Fruit fly (Drosophila melanogaster) whole organism, embryonic: Measurements from ENCODE around the gene Pax.
A peak's percentile ranks its signal among the peaks of the same experiment; 100 is the strongest.

Experiments
- CG10462 ChIP-seq: fragments of 200-800 bp; sonication (Bioruptor generic); optimal IDR thresholded peaks from 2 replicates; lab custom pipeline; 2016; ENCODE audit warnings: missing biosample characterization, missing genetic modification characterization
- CG10565 ChIP-seq: fragments of 200-800 bp; sonication (Bioruptor generic); optimal IDR thresholded peaks from 3 replicates; lab custom pipeline; 2016; ENCODE audit warnings: missing biosample characterization, mild to moderate bottlenecking, missing genetic modification characterization
- CG11093 ChIP-seq: fragments of 200-800 bp; sonication (Bioruptor generic); IDR thresholded peaks from 3 replicates; pipeline ENCODE4 v1.3.6; 2022; ENCODE audit warnings: missing biosample characterization, missing genetic modification characterization
- CG12744 ChIP-seq: fragments of 200-800 bp; sonication (Bioruptor generic); optimal IDR thresholded peaks from 2 replicates; lab custom pipeline; 2016; ENCODE audit warnings: missing biosample characterization, missing genetic modification characterization
- CG13424 ChIP-seq: fragments of 200-800 bp; sonication (Bioruptor generic); optimal IDR thresholded peaks from 2 replicates; lab custom pipeline; 2019; ENCODE audit warnings: missing biosample characterization, mild to moderate bottlenecking, missing genetic modification characterization, moderate library complexity
- CG14441 ChIP-seq: fragments of 200-800 bp; sonication (Bioruptor generic); IDR thresholded peaks from 2 replicates; pipeline ENCODE4 v1.3.6; 2022; ENCODE audit warnings: missing biosample characterization, missing genetic modification characterization
- CG15696 ChIP-seq: fragments of 200-800 bp; sonication (Bioruptor generic); optimal IDR thresholded peaks from 2 replicates; lab custom pipeline; 2019; ENCODE audit warnings: missing biosample characterization, mild to moderate bottlenecking, missing genetic modification characterization, moderate library complexity
- CG1647 ChIP-seq: fragments of 200-800 bp; sonication (Bioruptor generic); optimal IDR thresholded peaks from 3 replicates; lab custom pipeline; 2016; ENCODE audit warnings: missing biosample characterization, missing genetic modification characterization
- CG16863 ChIP-seq: fragments of 200-800 bp; sonication (Bioruptor generic); optimal IDR thresholded peaks from 3 replicates; lab custom pipeline; 2016; ENCODE audit warnings: missing biosample characterization, missing genetic modification characterization
- CG1832 ChIP-seq: fragments of 200-800 bp; sonication (Bioruptor generic); optimal IDR thresholded peaks from 2 replicates; lab custom pipeline; 2017; ENCODE audit warnings: missing biosample characterization, mild to moderate bottlenecking, missing genetic modification characterization, inconsistent platforms
- CG30431 ChIP-seq: fragments of 200-800 bp; sonication (Bioruptor generic); optimal IDR thresholded peaks from 2 replicates; lab custom pipeline; 2017; ENCODE audit warnings: missing biosample characterization, missing genetic modification characterization
- CG31224 ChIP-seq: fragments of 200-800 bp; sonication (Bioruptor generic); IDR thresholded peaks from 2 replicates; pipeline ENCODE4 v1.3.6; 2022; ENCODE audit warnings: missing biosample characterization, missing genetic modification characterization
- CG34376 ChIP-seq: fragments of 200-800 bp; sonication (Bioruptor generic); optimal IDR thresholded peaks from 2 replicates; lab custom pipeline; 2018; ENCODE audit warnings: missing biosample characterization, mild to moderate bottlenecking, missing genetic modification characterization
- CG34422 ChIP-seq: fragments of 200-800 bp; sonication (Bioruptor generic); IDR thresholded peaks from 3 replicates; pipeline ENCODE4 v1.3.6; 2022; ENCODE audit warnings: missing biosample characterization, missing genetic modification characterization
- CG6175 ChIP-seq: fragments of 200-800 bp; sonication (Bioruptor generic); IDR thresholded peaks from 3 replicates; pipeline ENCODE4 v1.3.6; 2022; ENCODE audit warnings: missing biosample characterization, missing genetic modification characterization
- CG7271 ChIP-seq: fragments of 200-800 bp; sonication (Bioruptor generic); optimal IDR thresholded peaks from 2 replicates; lab custom pipeline; 2018; ENCODE audit warnings: missing biosample characterization, mild to moderate bottlenecking, missing genetic modification characterization, moderate library complexity
- CG8281 ChIP-seq: fragments of 200-800 bp; sonication (Bioruptor generic); optimal IDR thresholded peaks from 2 replicates; lab custom pipeline; 2018; ENCODE audit warnings: missing biosample characterization, mild to moderate bottlenecking, missing genetic modification characterization, moderate library complexity
- Camta ChIP-seq: fragments of 200-800 bp; sonication (Bioruptor generic); optimal IDR thresholded peaks from 2 replicates; lab custom pipeline; 2016; ENCODE audit warnings: missing biosample characterization, missing genetic modification characterization
- D ChIP-seq, 2 experiments: fragments of 200-800 bp in 1 of 2; fragments of >200 bp in 1 of 2; sonication (Bioruptor generic) in 1 of 2; optimal IDR thresholded peaks; 2 replicates in 1 of 2; 3 replicates in 1 of 2; lab custom pipeline; 2017; ENCODE audit warnings: mild to moderate bottlenecking in 1 of 2, missing biosample characterization in 1 of 2, missing genetic modification characterization in 1 of 2, missing genetic modification reagents in 1 of 2
- Dfd ChIP-seq, 2 experiments: fragments of >200 bp; optimal IDR thresholded peaks; 2 replicates each; lab custom pipeline; 2017; ENCODE audit warnings: missing biosample characterization in 2 of 2, missing genetic modification characterization in 2 of 2
- Dip3 ChIP-seq: fragments of 200-800 bp; sonication (Bioruptor generic); optimal IDR thresholded peaks from 3 replicates; lab custom pipeline; 2016; ENCODE audit warnings: missing biosample characterization, missing genetic modification characterization
- Dll ChIP-seq: fragments of 200-800 bp; sonication (Bioruptor generic); IDR thresholded peaks from 4 replicates; pipeline ENCODE4 v1.3.6; 2022; ENCODE audit warnings: missing biosample characterization, missing genetic modification characterization; ENCODE audit not compliant: partially characterized antibody
- Dref ChIP-seq: fragments of 200-800 bp; sonication (Bioruptor generic); IDR thresholded peaks from 2 replicates; pipeline ENCODE4 v1.3.6; 2022; ENCODE audit warnings: missing biosample characterization, missing genetic modification characterization
- E2f1 ChIP-seq: fragments of 200-800 bp; sonication (Bioruptor generic); IDR thresholded peaks from 2 replicates; pipeline ENCODE4 v1.3.6; 2022; ENCODE audit warnings: missing biosample characterization, missing genetic modification characterization
- Gug ChIP-seq: fragments of 200-800 bp; sonication (Bioruptor generic); IDR thresholded peaks from 4 replicates; pipeline ENCODE4 v1.3.6; 2022; ENCODE audit warnings: missing biosample characterization, missing genetic modification characterization
- Poxn ChIP-seq: fragments of 200-800 bp; sonication (Bioruptor generic); IDR thresholded peaks from 2 replicates; pipeline ENCODE4 v1.3.6; 2022; ENCODE audit warnings: missing biosample characterization, missing genetic modification characterization
- ac ChIP-seq: fragments of 200-800 bp; sonication (Bioruptor generic); optimal IDR thresholded peaks from 3 replicates; lab custom pipeline; 2017; ENCODE audit warnings: missing biosample characterization, mild to moderate bottlenecking, missing genetic modification characterization
- ap ChIP-seq: fragments of 200-800 bp; sonication (Bioruptor generic); IDR thresholded peaks from 2 replicates; pipeline ENCODE4 v1.3.6; 2022; ENCODE audit warnings: missing biosample characterization, missing genetic modification characterization
- ara ChIP-seq: fragments of 200-800 bp; sonication (Bioruptor generic); IDR thresholded peaks from 2 replicates; pipeline ENCODE4 v1.3.6; 2022; ENCODE audit warnings: missing biosample characterization, missing genetic modification characterization
- cad ChIP-seq: fragments of >200 bp; optimal IDR thresholded peaks from 2 replicates; lab custom pipeline; 2017; ENCODE audit warnings: missing biosample characterization, missing genetic modification characterization
- chif ChIP-seq, 2 experiments: fragments of 200-800 bp; sonication (Bioruptor generic); optimal IDR thresholded peaks; 3 replicates each; lab custom pipeline; 2016; ENCODE audit warnings: missing biosample characterization in 2 of 2, missing genetic modification characterization in 2 of 2
- eve ChIP-seq, 2 experiments: fragments of >200 bp; optimal IDR thresholded peaks; 2 replicates each; lab custom pipeline; 2017; ENCODE audit warnings: missing biosample characterization in 2 of 2, missing genetic modification characterization in 2 of 2
- exex ChIP-seq: fragments of 200-800 bp; sonication (Bioruptor generic); optimal IDR thresholded peaks from 4 replicates; lab custom pipeline; 2018; ENCODE audit warnings: missing biosample characterization, mild to moderate bottlenecking, missing genetic modification characterization, moderate library complexity
- fd3F ChIP-seq: fragments of 200-800 bp; sonication (Bioruptor generic); optimal IDR thresholded peaks from 2 replicates; lab custom pipeline; 2018; ENCODE audit warnings: missing biosample characterization, mild to moderate bottlenecking, missing genetic modification characterization, moderate library complexity
- gfzf ChIP-seq: fragments of 200-800 bp; sonication (Bioruptor generic); optimal IDR thresholded peaks from 2 replicates; lab custom pipeline; 2016; ENCODE audit warnings: missing biosample characterization, mild to moderate bottlenecking, missing genetic modification characterization, moderate library complexity
- grau ChIP-seq: fragments of 200-800 bp; optimal IDR thresholded peaks from 3 replicates; lab custom pipeline; 2019; ENCODE audit warnings: missing biosample characterization, mild to moderate bottlenecking, missing genetic modification characterization, moderate library complexity
- ham ChIP-seq: fragments of 200-800 bp; sonication (Bioruptor generic); IDR thresholded peaks from 2 replicates; pipeline ENCODE4 v1.3.6; 2022; ENCODE audit warnings: missing biosample characterization, missing genetic modification characterization
- kay ChIP-seq: fragments of 200-800 bp; sonication (Bioruptor generic); optimal IDR thresholded peaks from 2 replicates; lab custom pipeline; 2016; ENCODE audit warnings: missing biosample characterization, missing genetic modification characterization
- klu ChIP-seq: fragments of 200-800 bp; sonication (Bioruptor generic); IDR thresholded peaks from 2 replicates; pipeline ENCODE4 v1.3.6; 2022; ENCODE audit warnings: missing biosample characterization, missing genetic modification characterization
- maf-S ChIP-seq: fragments of 200-800 bp; sonication (Bioruptor generic); optimal IDR thresholded peaks from 2 replicates; lab custom pipeline; 2016; ENCODE audit warnings: missing biosample characterization, missing genetic modification characterization
- mam ChIP-seq: fragments of 200-800 bp; sonication (Bioruptor generic); optimal IDR thresholded peaks from 3 replicates; lab custom pipeline; 2016; ENCODE audit warnings: missing biosample characterization, missing genetic modification characterization
- nerfin-2 ChIP-seq: fragments of 200-800 bp; sonication (Bioruptor generic); IDR thresholded peaks from 2 replicates; pipeline ENCODE4 v1.3.6; 2022; ENCODE audit warnings: missing biosample characterization, missing genetic modification characterization; ENCODE audit not compliant: partially characterized antibody
- nmo ChIP-seq: fragments of 200-800 bp; sonication (Bioruptor generic); optimal IDR thresholded peaks from 2 replicates; lab custom pipeline; 2018; ENCODE audit warnings: missing biosample characterization, mild to moderate bottlenecking, missing genetic modification characterization, moderate library complexity
- org-1 ChIP-seq: fragments of 200-800 bp; sonication (Bioruptor generic); optimal IDR thresholded peaks from 2 replicates; lab custom pipeline; 2017; ENCODE audit warnings: missing biosample characterization, missing genetic modification characterization
- otp ChIP-seq: fragments of 200-800 bp; sonication (Bioruptor generic); IDR thresholded peaks from 3 replicates; pipeline ENCODE4, ENCODE4 v1.3.6; 2022; ENCODE audit warnings: missing biosample characterization, missing genetic modification characterization
- salm ChIP-seq: fragments of 200-800 bp; sonication (Bioruptor generic); optimal IDR thresholded peaks from 2 replicates; lab custom pipeline; 2018; ENCODE audit warnings: missing biosample characterization, mild to moderate bottlenecking, missing genetic modification characterization
- sens-2 ChIP-seq: fragments of 200-800 bp; sonication (Bioruptor generic); IDR thresholded peaks from 2 replicates; pipeline ENCODE4 v1.3.6; 2022; ENCODE audit warnings: missing biosample characterization, missing genetic modification characterization
- shn ChIP-seq: fragments of 200-800 bp; sonication (Bioruptor generic); optimal IDR thresholded peaks from 3 replicates; lab custom pipeline; 2016; ENCODE audit warnings: missing biosample characterization, missing genetic modification characterization
- tin ChIP-seq: fragments of 200-800 bp; sonication (Bioruptor generic); optimal IDR thresholded peaks from 3 replicates; lab custom pipeline; 2016; ENCODE audit warnings: missing biosample characterization, missing genetic modification characterization
- tx ChIP-seq: fragments of 200-800 bp; sonication (Bioruptor generic); optimal IDR thresholded peaks from 2 replicates; lab custom pipeline; 2016; ENCODE audit warnings: missing biosample characterization, missing genetic modification characterization

The Pax gene

DNA sequence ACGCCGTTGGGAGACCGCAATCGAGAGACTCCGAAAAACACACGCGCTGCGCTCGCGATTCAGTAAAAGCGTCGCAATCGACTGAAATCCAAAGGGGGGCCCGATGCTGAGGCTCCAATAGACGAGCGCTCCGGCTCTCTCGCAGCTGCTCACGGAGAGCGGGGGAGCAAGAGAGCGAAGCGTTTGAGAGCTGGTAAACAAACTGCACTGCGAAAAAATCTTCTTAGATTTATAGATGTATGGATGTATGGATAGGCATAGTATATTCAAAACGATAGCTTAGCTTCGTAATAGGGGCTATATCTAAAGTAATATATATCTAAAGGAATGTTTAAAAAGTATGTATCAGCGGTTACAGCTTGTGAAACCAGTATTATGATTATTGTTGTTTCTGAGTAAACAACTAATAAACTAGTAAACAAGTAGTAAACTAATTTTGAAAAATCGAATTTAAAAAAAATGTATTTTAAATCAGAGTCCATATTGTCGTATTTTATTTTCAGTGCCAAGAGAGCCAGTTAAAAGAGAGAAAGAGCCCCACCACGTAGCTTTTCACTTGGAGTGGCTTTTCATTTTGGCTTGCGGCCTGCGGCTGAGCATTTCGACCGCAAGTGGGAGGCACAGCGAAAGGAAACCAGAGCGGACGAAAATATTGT lies 2.8 kb downstream of the Pax start, which contains the start of the genes Alp12 and CG13085 (continued):
- peak; percentile 99 for TF ChIP-seq CG13424 (tag; lab: Kevin White, UChicago)
- no peak; the same call in 3 of the 4 replicates for TF ChIP-seq Dll (GFP tag; lab: Robert Waterston, UW)
- TF ChIP-seq CG10565, result peak; percentile 75
- peak; percentile 94 for TF ChIP-seq tx (GFP tag; lab: Kevin White, UChicago)
- TF ChIP-seq CG34376 (GFP tag; lab: Kevin White, UChicago), result peak; percentile 99
- TF ChIP-seq CG1832, result no peak
- TF ChIP-seq ham (GFP tag; lab: Robert Waterston, UW), result peak; percentile 80
- peak; percentile 99 for TF ChIP-seq nmo (GFP tag; lab: Kevin White, UChicago)
- TF ChIP-seq sens-2 (GFP tag; lab: Robert Waterston, UW), result peak; percentile 77
- TF ChIP-seq ara, result peak; percentile 95
- peak; percentile 91 for TF ChIP-seq CG6175 (GFP tag; lab: Robert Waterston, UW)
- TF ChIP-seq Poxn (GFP tag; lab: Robert Waterston, UW), result peak; percentile 89
- TF ChIP-seq shn (GFP tag; lab: Kevin White, UChicago), result peak; percentile 92
- peak; percentile 97 for TF ChIP-seq org-1 (GFP tag; lab: Kevin White, UChicago)
- TF ChIP-seq Dfd (GFP tag; optimal IDR thresholded peaks at IDR 0.05; lab: Kevin White, UChicago), result no peak
- peak; percentile 89 for TF ChIP-seq Dip3 (GFP tag; lab: Kevin White, UChicago)
- peak; percentile 92 for TF ChIP-seq ap (GFP tag; lab: Robert Waterston, UW)
- peak; percentile 96 for TF ChIP-seq E2f1 (GFP tag; lab: Robert Waterston, UW)
- TF ChIP-seq Gug (GFP tag; lab: Robert Waterston, UW), result peak; percentile 91
- TF ChIP-seq CG12744 (GFP tag; lab: Kevin White, UChicago), result peak; percentile 95
- peak; percentile 93 for TF ChIP-seq CG8281 (tag; lab: Kevin White, UChicago)
- TF ChIP-seq CG34422 (GFP tag; lab: Robert Waterston, UW), result peak; percentile 95
- TF ChIP-seq mam, result peak; percentile 88
- peak; percentile 90 for TF ChIP-seq otp (GFP tag; lab: Robert Waterston, UW)
- TF ChIP-seq fd3F (GFP tag; lab: Kevin White, UChicago), result peak; percentile 97
- no peak for TF ChIP-seq nerfin-2
- peak; percentile 66 for TF ChIP-seq CG7271
- peak; percentile 86 for TF ChIP-seq CG15696
- peak; percentile 96 for TF ChIP-seq CG10462 (GFP tag; lab: Kevin White, UChicago)
- TF ChIP-seq CG1647 (GFP tag; lab: Kevin White, UChicago), result peak; percentile 93
- TF ChIP-seq exex (tag; lab: Kevin White, UChicago), result peak; percentile 92
- peak; percentile 73 for TF ChIP-seq ac (GFP tag; lab: Kevin White, UChicago)
- peak; percentile 92 for TF ChIP-seq CG31224 (GFP tag; lab: Robert Waterston, UW)
- TF ChIP-seq salm (tag; lab: Kevin White, UChicago), result peak; percentile 97
- peak; percentile 91 to 97 for TF ChIP-seq chif (GFP tag; optimal IDR thresholded peaks at IDR 0.05; lab: Kevin White, UChicago)
- peak; percentile 95 for TF ChIP-seq CG16863 (GFP tag; lab: Kevin White, UChicago)
- peak; percentile 0 for TF ChIP-seq gfzf (GFP tag; lab: Kevin White, UChicago)
- TF ChIP-seq kay, result peak; percentile 95
- peak; percentile 95 for TF ChIP-seq CG11093 (GFP tag; lab: Robert Waterston, UW)
- peak; percentile 95 for TF ChIP-seq klu (GFP tag; lab: Robert Waterston, UW)
- TF ChIP-seq Camta, result peak; percentile 96
- TF ChIP-seq eve (GFP tag; optimal IDR thresholded peaks at IDR 0.05; lab: Kevin White, UChicago), result no peak
- peak; percentile 91 for TF ChIP-seq maf-S (GFP tag; lab: Kevin White, UChicago)
- TF ChIP-seq Dref, result no peak
- no peak for TF ChIP-seq D (optimal IDR thresholded peaks at IDR 0.05; lab: Kevin White, UChicago)
- peak; percentile 98 for TF ChIP-seq D (GFP tag; optimal IDR thresholded peaks at IDR 0.05; lab: Kevin White, UChicago)
- TF ChIP-seq CG14441 (GFP tag; lab: Robert Waterston, UW), result peak; percentile 96
- TF ChIP-seq grau (tag; lab: Kevin White, UChicago), result peak; percentile 98
- TF ChIP-seq CG30431 (GFP tag; lab: Kevin White, UChicago), result peak; percentile 94
- TF ChIP-seq cad, result no peak
- TF ChIP-seq tin (GFP tag; lab: Kevin White, UChicago), result peak; percentile 96
